Worm (Caenorhabditis elegans): ENCODE measurements around the gene nspe-3.

ce11 chrII:12573541-12573940 lies 44.1 kb upstream of the nspe-3 start, which contains the start of gene Y38E10A.2:
- no peak for TF ChIP-seq nhr-12 (tag; optimal IDR thresholded peaks at IDR 0.05)
- no peak for TF ChIP-seq sea-2 (GFP tag; optimal IDR thresholded peaks at IDR 0.05)
- TF ChIP-seq pqm-1 (tag; optimal IDR thresholded peaks at IDR 0.05) = no peak
- no peak for TF ChIP-seq nhr-23 (tag; optimal IDR thresholded peaks at IDR 0.05)
